Worm (Caenorhabditis elegans) whole organism, L3 larva: Measurements from ENCODE around the gene F22F7.2.

Source experiments
- ama-1 ChIP-seq: fragments of 150-350 bp; optimal IDR thresholded peaks from 2 replicates; lab custom pipeline; 2018
- egl-27 ChIP-seq: sonication (generic microtip); optimal IDR thresholded peaks from 4 replicates; lab custom pipeline; 2017; ENCODE audit warnings: missing biosample characterization, missing genetic modification reagents, missing genetic modification characterization
- elt-3 ChIP-seq, 3 experiments: fragments of 150-350 bp in 1 of 3; sonication (generic microtip) in 2 of 3; optimal IDR thresholded peaks; 2 replicates in 2 of 3; 4 replicates in 1 of 3; lab custom pipeline; 2014 to 2017; ENCODE audit warnings: missing biosample characterization in 3 of 3, missing genetic modification characterization in 3 of 3
- fkh-10 ChIP-seq: sonication (generic microtip); optimal IDR thresholded peaks from 2 replicates; lab custom pipeline; 2017; ENCODE audit warnings: missing biosample characterization, missing genetic modification reagents, missing genetic modification characterization
- nhr-11 ChIP-seq: fragments of 150-350 bp; optimal IDR thresholded peaks from 2 replicates; lab custom pipeline; 2014; ENCODE audit warnings: missing biosample characterization, missing genetic modification characterization
- nhr-237 ChIP-seq: fragments of 150-350 bp; optimal IDR thresholded peaks from 2 replicates; lab custom pipeline; 2014; ENCODE audit warnings: missing biosample characterization, missing genetic modification characterization
- nhr-77 ChIP-seq: fragments of 150-350 bp; optimal IDR thresholded peaks from 2 replicates; lab custom pipeline; 2014; ENCODE audit warnings: missing biosample characterization, missing genetic modification characterization
- skn-1 ChIP-seq: fragments of 150-350 bp; optimal IDR thresholded peaks from 2 replicates; lab custom pipeline; 2014; ENCODE audit warnings: missing biosample characterization, missing genetic modification characterization
- snpc-4 ChIP-seq: fragments of 150-350 bp; optimal IDR thresholded peaks from 2 replicates; lab custom pipeline; 2014; ENCODE audit warnings: missing biosample characterization, missing genetic modification characterization
- tbx-2 ChIP-seq: sonication (generic microtip); optimal IDR thresholded peaks from 2 replicates; lab custom pipeline; 2016; ENCODE audit warnings: mild to moderate bottlenecking, missing genetic modification characterization, missing compliant biosample characterization
- ztf-11 ChIP-seq: fragments of 150-350 bp; optimal IDR thresholded peaks from 2 replicates; lab custom pipeline; 2014; ENCODE audit warnings: missing biosample characterization, missing genetic modification characterization

- TF ChIP-seq elt-3 (tag; optimal IDR thresholded peaks at IDR 0.05; lab: Kevin White, UChicago) (no peak), egl-27 (no peak), ztf-11 (tag; lab: Kevin White, UChicago) (no peak), fkh-10 (GFP tag; lab: Kevin White, UChicago) (no peak), nhr-237 (tag; lab: Kevin White, UChicago) (no peak), nhr-11 (tag; lab: Kevin White, UChicago) (no peak), tbx-2 (tag; lab: Kevin White, UChicago) (no peak), ama-1 (lab: Kevin White, UChicago) (no peak), snpc-4 (tag; lab: Kevin White, UChicago) (no peak), skn-1 (tag; lab: Kevin White, UChicago) (no peak), nhr-77 (tag; lab: Kevin White, UChicago) (no peak)
Measured at ce11 chrV:2132675-2133074, 10.1 kb downstream of the F22F7.2 start.
